Worm (Caenorhabditis elegans): Measurements from ENCODE around the gene cut-3.

The cut-3 gene

ce11 chrII:8441519-8441918, 5.1 kb downstream of the cut-3 start:
- no peak for TF ChIP-seq hlh-8 (tag; optimal IDR thresholded peaks at IDR 0.05)
- no peak for TF ChIP-seq gmeb-2 (tag; optimal IDR thresholded peaks at IDR 0.05)
- no peak for TF ChIP-seq ztf-16 (tag; optimal IDR thresholded peaks at IDR 0.05)
- no peak for TF ChIP-seq ahr-1 (tag; optimal IDR thresholded peaks at IDR 0.05)
- TF ChIP-seq lim-6 (tag; optimal IDR thresholded peaks at IDR 0.05), result no peak
- TF ChIP-seq tbx-2 (tag; optimal IDR thresholded peaks at IDR 0.05), result no peak
- TF ChIP-seq ama-1 (optimal IDR thresholded peaks at IDR 0.05), result no peak
- no peak for TF ChIP-seq zip-5 (tag; optimal IDR thresholded peaks at IDR 0.05)
- TF ChIP-seq ceh-19 (GFP tag; optimal IDR thresholded peaks at IDR 0.05), result no peak
- TF ChIP-seq tbx-7 (tag; optimal IDR thresholded peaks at IDR 0.05), result no peak
- TF ChIP-seq syd-9 (tag; optimal IDR thresholded peaks at IDR 0.05), result no peak
- no peak for TF ChIP-seq ceh-2 (tag; optimal IDR thresholded peaks at IDR 0.05)
- TF ChIP-seq nhr-232 (tag; optimal IDR thresholded peaks at IDR 0.05), result no peak
- TF ChIP-seq ref-2 (tag; optimal IDR thresholded peaks at IDR 0.05), result no peak
- TF ChIP-seq nfya-1 (tag; optimal IDR thresholded peaks at IDR 0.05), result no peak
- TF ChIP-seq fax-1 (tag; optimal IDR thresholded peaks at IDR 0.05), result no peak
- no peak for TF ChIP-seq ttx-3 (tag; optimal IDR thresholded peaks at IDR 0.05)
- no peak for TF ChIP-seq pqm-1 (tag; optimal IDR thresholded peaks at IDR 0.05)
- TF ChIP-seq pha-4 (tag; optimal IDR thresholded peaks at IDR 0.05), result no peak

ce11 chrII:8440792-8441191, 5.8 kb downstream of the cut-3 start:
- TF ChIP-seq pros-1 (tag; optimal IDR thresholded peaks at IDR 0.05) (no peak), pag-3 (tag; optimal IDR thresholded peaks at IDR 0.05; ENCODE audit: borderline replicate concordance) (no peak), K02D7.2 (tag; optimal IDR thresholded peaks at IDR 0.05) (no peak), ceh-22 (tag; optimal IDR thresholded peaks at IDR 0.05) (no peak), ceh-31 (tag; optimal IDR thresholded peaks at IDR 0.05) (no peak), hlh-6 (tag; optimal IDR thresholded peaks at IDR 0.05) (no peak), mec-3 (tag; optimal IDR thresholded peaks at IDR 0.05; ENCODE audit: borderline replicate concordance) (no peak), hlh-15 (tag; optimal IDR thresholded peaks at IDR 0.05) (no peak), unc-42 (tag; optimal IDR thresholded peaks at IDR 0.05) (no peak), elt-4 (tag; optimal IDR thresholded peaks at IDR 0.05) (no peak), sox-4 (tag; optimal IDR thresholded peaks at IDR 0.05) (no peak), C08G9.2 (tag; optimal IDR thresholded peaks at IDR 0.05) (no peak), hlh-8 (tag; optimal IDR thresholded peaks at IDR 0.05) (no peak), K09A11.1 (tag; optimal IDR thresholded peaks at IDR 0.05; ENCODE audit: insufficient read depth) (no peak), Y22D7AL.16 (tag; optimal IDR thresholded peaks at IDR 0.05) (no peak), nhr-11 (tag; optimal IDR thresholded peaks at IDR 0.05) (no peak), syd-9 (tag; optimal IDR thresholded peaks at IDR 0.05) (no peak), pha-4 (tag; optimal IDR thresholded peaks at IDR 0.05) (no peak)

- TF ChIP-seq unc-55 (GFP tag; optimal IDR thresholded peaks at IDR 0.05) (no peak), ceh-31 (tag; optimal IDR thresholded peaks at IDR 0.05) (no peak), tbx-7 (tag; optimal IDR thresholded peaks at IDR 0.05) (no peak), hlh-15 (tag; optimal IDR thresholded peaks at IDR 0.05) (no peak), C08G9.2 (tag; optimal IDR thresholded peaks at IDR 0.05) (no peak), C38D4.7 (GFP tag; optimal IDR thresholded peaks at IDR 0.05) (no peak), Y22D7AL.16 (tag; optimal IDR thresholded peaks at IDR 0.05) (no peak), ceh-22 (tag; optimal IDR thresholded peaks at IDR 0.05) (no peak), pros-1 (tag; optimal IDR thresholded peaks at IDR 0.05) (no peak), che-1 (tag; optimal IDR thresholded peaks at IDR 0.05) (no peak)
These were observed 6.5 kb downstream of the cut-3 start for ce11 chrII:8440097-8440496.

DNA sequence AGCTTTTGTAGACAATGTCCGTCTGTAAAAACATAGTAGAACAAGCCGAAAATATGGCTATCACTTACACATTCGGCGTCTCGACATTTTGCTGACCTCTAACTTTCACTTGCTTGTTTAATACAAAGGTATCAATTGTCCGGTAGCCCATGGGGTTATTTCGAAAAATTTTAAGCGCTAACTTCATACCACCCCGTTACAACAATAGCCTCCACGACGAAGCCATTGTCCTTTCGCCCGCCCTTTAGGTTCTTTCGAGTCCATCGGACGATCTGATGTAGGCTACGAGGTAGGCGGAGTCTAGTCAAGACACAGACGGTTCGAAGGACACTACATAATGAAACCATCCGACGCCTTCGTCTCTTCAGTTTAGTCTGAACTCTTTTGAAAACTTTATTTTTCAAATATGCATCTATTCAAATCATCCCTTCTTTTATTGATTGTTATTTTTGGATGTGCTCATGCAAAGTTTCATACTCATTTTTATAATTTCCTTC, 7.8 kb downstream of the cut-3 start, which contains the start of gene lips-10:
Gene lips-10, plus strand, starts transcription at position 378 of the 497 bp plus-strand sequence.
- TF ChIP-seq fkh-6 (tag; optimal IDR thresholded peaks at IDR 0.05) (no peak), fax-1 (tag; optimal IDR thresholded peaks at IDR 0.05) (no peak), hlh-30 (tag; optimal IDR thresholded peaks at IDR 0.05; ENCODE audit: insufficient read depth) (no peak), pag-3 (tag; optimal IDR thresholded peaks at IDR 0.05; ENCODE audit: borderline replicate concordance) (no peak), hlh-13 (GFP tag; optimal IDR thresholded peaks at IDR 0.05) (no peak), unc-55 (GFP tag; optimal IDR thresholded peaks at IDR 0.05) (no peak), eyg-1 (tag; optimal IDR thresholded peaks at IDR 0.05) (no peak)

Measured in whole organism, late embryonic.